Worm (Caenorhabditis elegans): ENCODE measurements around the gene F59C12.3.

- TF ChIP-seq lsy-2 (tag; optimal IDR thresholded peaks at IDR 0.05), result no peak
- TF ChIP-seq aly-2 (tag; optimal IDR thresholded peaks at IDR 0.05), result no peak
- TF ChIP-seq nhr-10 (tag; optimal IDR thresholded peaks at IDR 0.05), result no peak
- TF ChIP-seq nhr-23 (tag; optimal IDR thresholded peaks at IDR 0.05), result no peak
Observed at ce11 chrX:16591533-16591932, 17.8 kb downstream of the F59C12.3 start.

Measured in whole organism, L2 larva.